Worm (Caenorhabditis elegans): ENCODE data around the gene sart-3.

DNA sequence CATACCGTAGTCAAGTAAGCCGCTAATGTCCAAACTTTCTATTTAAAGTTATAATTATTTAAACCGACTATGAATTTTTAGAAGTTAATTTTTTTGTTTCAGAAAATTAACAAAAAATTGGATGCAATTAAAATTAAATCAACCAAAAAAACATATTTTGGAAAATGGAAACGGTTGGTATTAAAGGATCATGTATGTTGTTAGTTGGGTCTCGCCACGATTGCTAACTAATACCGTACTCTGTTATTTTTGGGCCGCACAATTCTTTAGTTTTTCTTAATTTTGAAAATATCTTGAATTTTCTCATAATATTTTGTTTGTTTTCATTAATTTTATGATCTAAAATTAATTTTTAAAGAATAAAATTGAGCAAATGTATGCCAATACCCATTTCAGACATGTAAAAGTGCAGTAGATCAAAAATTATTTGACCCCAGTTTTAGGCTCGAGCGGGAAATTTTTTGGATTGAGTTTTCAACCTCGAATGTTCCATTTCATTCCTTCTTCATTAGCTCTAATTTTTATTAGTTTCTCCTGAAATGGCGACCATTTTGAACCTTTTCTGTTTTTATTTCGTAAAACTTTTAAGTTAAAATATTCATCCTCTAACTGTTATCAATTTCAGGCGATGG lies 39.7 kb upstream of the sart-3 start, which contains the start of gene cbd-1:
- no peak for TF ChIP-seq nhr-11 (tag; optimal IDR thresholded peaks at IDR 0.05)
- no peak for TF ChIP-seq jun-1 (tag; optimal IDR thresholded peaks at IDR 0.05)
- no peak for TF ChIP-seq elt-3 (tag; optimal IDR thresholded peaks at IDR 0.05)
- no peak for TF ChIP-seq efl-3 (GFP tag; optimal IDR thresholded peaks at IDR 0.05)
- no peak for TF ChIP-seq unc-62 (GFP tag; optimal IDR thresholded peaks at IDR 0.05)
- no peak for TF ChIP-seq nhr-77 (tag; optimal IDR thresholded peaks at IDR 0.05)

Measured in whole organism, L1 larva.